Worm (Caenorhabditis elegans) whole organism, L3 larva: ENCODE data around the gene trr-1.

Experiments used
- R02D3.7 ChIP-seq: fragments of 150-350 bp; optimal IDR thresholded peaks from 2 replicates; lab custom pipeline; 2014; ENCODE audit warnings: missing biosample characterization, missing genetic modification characterization
- ZK546.5 ChIP-seq: sonication (generic microtip); optimal IDR thresholded peaks from 2 replicates; lab custom pipeline; 2017; ENCODE audit warnings: missing biosample characterization, missing genetic modification characterization
- aly-2 ChIP-seq: fragments of 150-350 bp; optimal IDR thresholded peaks from 2 replicates; lab custom pipeline; 2014; ENCODE audit warnings: missing biosample characterization, missing genetic modification characterization
- ama-1 ChIP-seq: fragments of 150-350 bp; optimal IDR thresholded peaks from 2 replicates; lab custom pipeline; 2018
- ceh-16 ChIP-seq: sonication (generic microtip); optimal IDR thresholded peaks from 2 replicates; lab custom pipeline; 2017; ENCODE audit warnings: missing biosample characterization, missing genetic modification characterization
- ceh-28 ChIP-seq: fragments of 150-350 bp; optimal IDR thresholded peaks from 2 replicates; lab custom pipeline; 2014; ENCODE audit warnings: missing biosample characterization, missing genetic modification reagents, missing genetic modification characterization
- ceh-82 ChIP-seq: fragments of 150-350 bp; optimal IDR thresholded peaks from 2 replicates; lab custom pipeline; 2014; ENCODE audit warnings: missing biosample characterization, missing genetic modification characterization
- ceh-9 ChIP-seq: sonication (generic microtip); optimal IDR thresholded peaks from 2 replicates; lab custom pipeline; 2018; ENCODE audit warnings: missing biosample characterization, missing genetic modification characterization
- daf-12 ChIP-seq: fragments of 150-350 bp; optimal IDR thresholded peaks from 2 replicates; lab custom pipeline; 2014; ENCODE audit warnings: missing biosample characterization, missing genetic modification reagents, missing genetic modification characterization
- egl-27 ChIP-seq: sonication (generic microtip); optimal IDR thresholded peaks from 4 replicates; lab custom pipeline; 2017; ENCODE audit warnings: missing biosample characterization, missing genetic modification reagents, missing genetic modification characterization
- egl-5 ChIP-seq: fragments of 150-350 bp; optimal IDR thresholded peaks from 2 replicates; lab custom pipeline; 2017; ENCODE audit warnings: missing biosample characterization, missing genetic modification reagents, missing genetic modification characterization, inconsistent platforms
- elt-2 ChIP-seq: sonication (generic microtip); optimal IDR thresholded peaks from 2 replicates; lab custom pipeline; 2016; ENCODE audit warnings: missing genetic modification reagents, mild to moderate bottlenecking, missing genetic modification characterization, missing compliant biosample characterization
- elt-3 ChIP-seq, 3 experiments: fragments of 150-350 bp in 1 of 3; sonication (generic microtip) in 2 of 3; optimal IDR thresholded peaks; 2 replicates in 2 of 3; 4 replicates in 1 of 3; lab custom pipeline; 2014 to 2017; ENCODE audit warnings: missing biosample characterization in 3 of 3, missing genetic modification characterization in 3 of 3
- eor-1 ChIP-seq, 2 experiments: fragments of 150-350 bp; optimal IDR thresholded peaks; 2 replicates each; lab custom pipeline; 2014 to 2018; ENCODE audit warnings: missing biosample characterization in 2 of 2, missing genetic modification characterization in 2 of 2
- fkh-10 ChIP-seq: sonication (generic microtip); optimal IDR thresholded peaks from 2 replicates; lab custom pipeline; 2017; ENCODE audit warnings: missing biosample characterization, missing genetic modification reagents, missing genetic modification characterization
- fkh-2 ChIP-seq: fragments of 150-350 bp; optimal IDR thresholded peaks from 2 replicates; lab custom pipeline; 2014; ENCODE audit warnings: missing biosample characterization, missing genetic modification reagents, missing genetic modification characterization
- fos-1 ChIP-seq: fragments of 150-350 bp; optimal IDR thresholded peaks from 2 replicates; lab custom pipeline; 2014; ENCODE audit warnings: missing biosample characterization, missing genetic modification characterization
- hmg-11 ChIP-seq: sonication (generic microtip); optimal IDR thresholded peaks from 2 replicates; lab custom pipeline; 2016; ENCODE audit warnings: missing genetic modification characterization, missing compliant biosample characterization
- jun-1 ChIP-seq: fragments of 150-350 bp; optimal IDR thresholded peaks from 2 replicates; lab custom pipeline; 2014; ENCODE audit warnings: missing biosample characterization, missing genetic modification reagents, missing genetic modification characterization
- lin-15B ChIP-seq: fragments of 150-350 bp; optimal IDR thresholded peaks from 2 replicates; lab custom pipeline; 2014; ENCODE audit warnings: missing biosample characterization, missing genetic modification characterization
- lin-39 ChIP-seq: fragments of 150-350 bp; optimal IDR thresholded peaks from 2 replicates; lab custom pipeline; 2018; ENCODE audit warnings: missing biosample characterization, missing genetic modification reagents, missing genetic modification characterization
- lsy-12 ChIP-seq: sonication (generic microtip); optimal IDR thresholded peaks from 2 replicates; lab custom pipeline; 2016; ENCODE audit warnings: mild to moderate bottlenecking, missing genetic modification characterization, missing compliant biosample characterization
- mdl-1 ChIP-seq: fragments of 150-350 bp; optimal IDR thresholded peaks from 2 replicates; lab custom pipeline; 2014; ENCODE audit warnings: missing biosample characterization, missing genetic modification characterization
- mml-1 ChIP-seq: fragments of 150-350 bp; sonication (generic microtip); optimal IDR thresholded peaks from 3 replicates; lab custom pipeline; 2014; ENCODE audit warnings: missing biosample characterization, missing genetic modification characterization
- nfya-1 ChIP-seq: sonication (generic microtip); optimal IDR thresholded peaks from 2 replicates; lab custom pipeline; 2017; ENCODE audit warnings: missing genetic modification characterization, mild to moderate bottlenecking, missing compliant biosample characterization, antibody characterized with exemption, moderate library complexity; ENCODE audit not compliant: insufficient read depth
- nhr-11 ChIP-seq: fragments of 150-350 bp; optimal IDR thresholded peaks from 2 replicates; lab custom pipeline; 2014; ENCODE audit warnings: missing biosample characterization, missing genetic modification characterization
- nhr-12 ChIP-seq: fragments of 150-350 bp; optimal IDR thresholded peaks from 2 replicates; lab custom pipeline; 2014; ENCODE audit warnings: missing biosample characterization, missing genetic modification characterization
- nhr-23 ChIP-seq: fragments of 150-350 bp; optimal IDR thresholded peaks from 2 replicates; lab custom pipeline; 2014; ENCODE audit warnings: missing biosample characterization, missing genetic modification reagents, missing genetic modification characterization
- nhr-237 ChIP-seq: fragments of 150-350 bp; optimal IDR thresholded peaks from 2 replicates; lab custom pipeline; 2014; ENCODE audit warnings: missing biosample characterization, missing genetic modification characterization
- nhr-25 ChIP-seq: sonication (generic microtip); optimal IDR thresholded peaks from 2 replicates; lab custom pipeline; 2017; ENCODE audit warnings: missing biosample characterization, missing genetic modification characterization
- nhr-28 ChIP-seq: fragments of 150-350 bp; optimal IDR thresholded peaks from 2 replicates; lab custom pipeline; 2014; ENCODE audit warnings: missing biosample characterization, missing genetic modification characterization
- nhr-43 ChIP-seq: sonication (generic microtip); optimal IDR thresholded peaks from 2 replicates; lab custom pipeline; 2016; ENCODE audit warnings: mild to moderate bottlenecking, missing genetic modification characterization, missing compliant biosample characterization; ENCODE audit not compliant: poor library complexity, severe bottlenecking
- nhr-67 ChIP-seq: fragments of 150-350 bp; optimal IDR thresholded peaks from 2 replicates; lab custom pipeline; 2014; ENCODE audit warnings: missing biosample characterization, missing genetic modification characterization
- nhr-76 ChIP-seq: fragments of 150-350 bp; sonication (generic microtip); optimal IDR thresholded peaks from 5 replicates; lab custom pipeline; 2014; ENCODE audit warnings: missing biosample characterization, missing genetic modification characterization
- nhr-77 ChIP-seq: fragments of 150-350 bp; optimal IDR thresholded peaks from 2 replicates; lab custom pipeline; 2014; ENCODE audit warnings: missing biosample characterization, missing genetic modification characterization
- pha-4 ChIP-seq: fragments of 150-350 bp; optimal IDR thresholded peaks from 2 replicates; lab custom pipeline; 2014; ENCODE audit warnings: missing biosample characterization, missing genetic modification reagents, missing genetic modification characterization
- pqm-1 ChIP-seq: fragments of 150-350 bp; optimal IDR thresholded peaks from 2 replicates; lab custom pipeline; 2017; ENCODE audit warnings: missing biosample characterization, missing genetic modification characterization, inconsistent platforms
- sea-2 ChIP-seq: fragments of 150-350 bp; sonication (generic microtip); optimal IDR thresholded peaks from 4 replicates; lab custom pipeline; 2014; ENCODE audit warnings: missing biosample characterization, missing genetic modification reagents, missing genetic modification characterization
- skn-1 ChIP-seq: fragments of 150-350 bp; optimal IDR thresholded peaks from 2 replicates; lab custom pipeline; 2014; ENCODE audit warnings: missing biosample characterization, missing genetic modification characterization
- snpc-4 ChIP-seq: fragments of 150-350 bp; optimal IDR thresholded peaks from 2 replicates; lab custom pipeline; 2014; ENCODE audit warnings: missing biosample characterization, missing genetic modification characterization
- tbx-2 ChIP-seq: sonication (generic microtip); optimal IDR thresholded peaks from 2 replicates; lab custom pipeline; 2016; ENCODE audit warnings: mild to moderate bottlenecking, missing genetic modification characterization, missing compliant biosample characterization
- unc-39 ChIP-seq: sonication (generic microtip); optimal IDR thresholded peaks from 4 replicates; lab custom pipeline; 2017; ENCODE audit warnings: missing biosample characterization, missing genetic modification characterization
- unc-62 ChIP-seq: fragments of 150-350 bp; sonication (generic microtip); optimal IDR thresholded peaks from 4 replicates; lab custom pipeline; 2014; ENCODE audit warnings: missing biosample characterization, missing genetic modification reagents, missing genetic modification characterization
- zag-1 ChIP-seq: fragments of 150-350 bp; optimal IDR thresholded peaks from 2 replicates; lab custom pipeline; 2014; ENCODE audit warnings: missing biosample characterization, missing genetic modification characterization
- ztf-11 ChIP-seq: fragments of 150-350 bp; optimal IDR thresholded peaks from 2 replicates; lab custom pipeline; 2014; ENCODE audit warnings: missing biosample characterization, missing genetic modification characterization
- ztf-4 ChIP-seq: fragments of 150-350 bp; optimal IDR thresholded peaks from 2 replicates; lab custom pipeline; 2014; ENCODE audit warnings: missing biosample characterization, missing genetic modification characterization

Gene trr-1

ce11 chrII:11695945-11696270 is 20.2 kb upstream of the trr-1 start, which contains the start of gene xpf-1:
TSS of gene xpf-1 (plus strand) at chrII:11696171.
- no peak for TF ChIP-seq nhr-237 (tag; lab: Kevin White, UChicago)
- no peak for TF ChIP-seq pha-4 (tag; lab: Kevin White, UChicago)
- TF ChIP-seq nhr-43 (tag; lab: Kevin White, UChicago) = no peak
- TF ChIP-seq ceh-16 (tag; lab: Kevin White, UChicago) = no peak
- no peak for TF ChIP-seq nhr-23
- no peak for TF ChIP-seq tbx-2 (tag; lab: Kevin White, UChicago)
- no peak for TF ChIP-seq snpc-4 (tag; lab: Kevin White, UChicago)
- TF ChIP-seq ZK546.5 (tag; lab: Kevin White, UChicago) = no peak
- TF ChIP-seq nhr-11 (tag; lab: Kevin White, UChicago) = no peak
- TF ChIP-seq fkh-10 (GFP tag; lab: Kevin White, UChicago) = no peak
- no peak for TF ChIP-seq daf-12 (tag; lab: Kevin White, UChicago)
- no peak for TF ChIP-seq ceh-28 (tag; lab: Kevin White, UChicago)
- no peak for TF ChIP-seq nfya-1 (tag; lab: Kevin White, UChicago)
- TF ChIP-seq fos-1 (tag; lab: Kevin White, UChicago) = no peak
- no peak for TF ChIP-seq elt-3 (tag; optimal IDR thresholded peaks at IDR 0.05; lab: Kevin White, UChicago)
- no peak for TF ChIP-seq lin-15B (tag; lab: Kevin White, UChicago)
- TF ChIP-seq nhr-25 (tag; lab: Kevin White, UChicago) = no peak
- TF ChIP-seq elt-2 = no peak

DNA sequence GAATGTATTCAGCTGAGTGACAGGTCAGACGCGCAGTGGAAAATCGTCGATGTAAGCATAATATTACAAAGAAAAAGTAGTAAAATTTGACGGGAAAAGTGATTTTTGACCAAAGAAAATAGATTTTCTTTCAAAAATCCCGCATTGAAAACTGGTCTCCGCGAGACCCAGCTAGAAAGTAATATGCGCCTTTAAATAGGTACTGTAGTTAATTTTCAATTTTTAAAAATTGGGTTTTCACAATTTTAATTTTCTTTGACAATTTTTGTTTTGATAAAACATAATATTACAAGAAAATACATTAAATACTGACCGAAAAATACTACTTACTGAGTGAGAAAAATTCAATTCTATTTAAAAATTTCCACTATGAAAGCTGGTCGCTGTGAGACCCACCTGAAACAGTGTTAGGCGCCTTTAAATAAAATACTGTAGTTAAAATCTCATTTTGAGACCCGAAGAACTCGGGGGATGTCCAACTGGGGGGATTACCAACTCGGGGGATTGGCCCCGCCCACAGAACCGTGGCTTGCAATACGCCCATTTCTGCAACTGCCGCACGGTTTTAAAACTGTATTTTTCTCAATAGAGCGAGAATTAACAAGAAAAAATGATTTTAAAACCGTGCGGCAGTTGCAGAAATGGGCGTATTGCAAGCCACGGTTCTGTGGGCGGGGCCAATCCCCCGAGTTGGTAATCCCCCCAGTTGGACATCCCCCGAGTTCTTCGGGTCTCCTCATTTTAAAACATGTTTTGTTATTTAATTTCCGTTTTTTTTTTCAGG is 19.6 kb upstream of the trr-1 start, which contains the start of gene tars-1:
tars-1 (minus strand) TSS at position 497 of the 784 bp plus-strand sequence.
- peak; percentile 21 for TF ChIP-seq nhr-23
- TF ChIP-seq, all 47 proteins: peak for 1; not testable (repeated sequence) for 46

DNA sequence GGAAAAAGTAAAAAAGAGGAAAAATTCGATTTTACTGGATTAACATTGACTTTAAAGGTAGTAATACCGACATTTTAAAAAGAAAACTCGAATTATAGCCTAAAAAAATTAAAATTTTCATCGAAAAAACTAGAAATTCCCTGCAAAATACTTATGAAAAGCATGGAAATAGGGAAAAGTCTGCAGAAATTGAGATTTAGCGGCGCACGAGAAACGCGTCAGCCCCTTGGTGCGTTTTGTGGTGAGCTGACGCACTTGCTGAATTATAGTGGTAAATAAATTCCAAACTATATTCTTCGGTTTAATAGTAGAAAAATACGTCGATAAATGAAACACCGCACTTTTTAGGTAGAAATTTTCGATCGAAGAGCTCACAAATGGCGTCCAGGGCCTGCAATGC is 18.7 kb upstream of the trr-1 start:
- no peak for TF ChIP-seq ztf-11 (tag; lab: Kevin White, UChicago)
- no peak for TF ChIP-seq sea-2 (GFP tag; lab: Kevin White, UChicago)
- no peak for TF ChIP-seq fkh-10 (GFP tag; lab: Kevin White, UChicago)
- TF ChIP-seq mml-1 (tag; lab: Kevin White, UChicago) = no peak
- no peak for TF ChIP-seq nhr-25 (tag; lab: Kevin White, UChicago)
- no peak for TF ChIP-seq ceh-82 (tag; lab: Kevin White, UChicago)
- no peak for TF ChIP-seq egl-27 (tag; lab: Kevin White, UChicago)
- TF ChIP-seq zag-1 (tag; lab: Kevin White, UChicago) = no peak
- TF ChIP-seq nhr-237 (tag; lab: Kevin White, UChicago) = no peak
- TF ChIP-seq nfya-1 (tag; lab: Kevin White, UChicago) = peak; percentile 45
- no peak for TF ChIP-seq aly-2
- no peak for TF ChIP-seq ZK546.5 (tag; lab: Kevin White, UChicago)
- no peak for TF ChIP-seq ceh-9
- no peak for TF ChIP-seq ztf-4 (tag; lab: Kevin White, UChicago)
- peak; percentile 31 for TF ChIP-seq lin-15B (tag; lab: Kevin White, UChicago)
- no peak for TF ChIP-seq ceh-16 (tag; lab: Kevin White, UChicago)
- TF ChIP-seq unc-62 (GFP tag; lab: Kevin White, UChicago) = no peak
- TF ChIP-seq tbx-2 (tag; lab: Kevin White, UChicago) = no peak
- TF ChIP-seq egl-5 (tag; lab: Kevin White, UChicago) = no peak
- TF ChIP-seq nhr-77 (tag; lab: Kevin White, UChicago) = no peak
- TF ChIP-seq elt-2 = peak; percentile 7
- no peak for TF ChIP-seq nhr-12 (tag; lab: Kevin White, UChicago)
- TF ChIP-seq nhr-23 = peak; percentile 47
- no peak for TF ChIP-seq ceh-28 (tag; lab: Kevin White, UChicago)
- TF ChIP-seq R02D3.7 (tag; lab: Kevin White, UChicago) = no peak
- no peak for TF ChIP-seq skn-1 (tag; lab: Kevin White, UChicago)
- no peak for TF ChIP-seq pqm-1 (tag; lab: Kevin White, UChicago)
- TF ChIP-seq nhr-67 (tag; lab: Kevin White, UChicago) = no peak
- peak; percentile 40 for TF ChIP-seq lin-39
- peak; percentile 57 for TF ChIP-seq hmg-11 (tag; lab: Kevin White, UChicago)
- no peak for TF ChIP-seq lsy-12 (tag; lab: Kevin White, UChicago)
- TF ChIP-seq snpc-4 (tag; lab: Kevin White, UChicago) = peak; percentile 56
- no peak for TF ChIP-seq daf-12 (tag; lab: Kevin White, UChicago)
- peak; percentile 59 for TF ChIP-seq pha-4 (tag; lab: Kevin White, UChicago)
- TF ChIP-seq eor-1 (tag; optimal IDR thresholded peaks at IDR 0.05; lab: Kevin White, UChicago) = no peak
- no peak for TF ChIP-seq unc-39 (tag; lab: Kevin White, UChicago)
- no peak for TF ChIP-seq nhr-11 (tag; lab: Kevin White, UChicago)
- TF ChIP-seq nhr-43 (tag; lab: Kevin White, UChicago) = no peak
- no peak for TF ChIP-seq jun-1 (tag; lab: Kevin White, UChicago)
- TF ChIP-seq elt-3 (tag; optimal IDR thresholded peaks at IDR 0.05; lab: Kevin White, UChicago) = no peak
- TF ChIP-seq nhr-28 (tag; lab: Kevin White, UChicago) = no peak
- no peak for TF ChIP-seq mdl-1 (tag; lab: Kevin White, UChicago)
- TF ChIP-seq fkh-2 = no peak
- TF ChIP-seq ama-1 (lab: Kevin White, UChicago) = no peak
- TF ChIP-seq nhr-76 (tag; lab: Kevin White, UChicago) = no peak
